Worm (Caenorhabditis elegans): Measurements from ENCODE around the gene cld-1.
A peak's percentile ranks its signal among the peaks of the same experiment; 100 is the strongest.

The cld-1 gene

ce11 chrIV:12893166-12893565 is 42.9 kb downstream of the cld-1 start, which contains the start of gene K08D8.12:
Gene K08D8.12 (plus strand): TSS chrIV:12893466.
- TF ChIP-seq mxl-1 (tag; optimal IDR thresholded peaks at IDR 0.05) (no peak), bed-2 (GFP tag; IDR thresholded peaks at IDR 0.05) (no peak), tbx-9 (tag; optimal IDR thresholded peaks at IDR 0.05; ENCODE audit: borderline replicate concordance) (no peak), C06A6.2 (GFP tag; conservative IDR thresholded peaks at IDR 0.05) (no peak), F57C9.4 (tag; optimal IDR thresholded peaks at IDR 0.05) (no peak), attf-5 (GFP tag; optimal IDR thresholded peaks at IDR 0.05) (no peak), lin-35 (GFP tag; optimal IDR thresholded peaks at IDR 0.05) (no peak), sptf-2 (GFP tag; optimal IDR thresholded peaks at IDR 0.05) (no peak), F23B12.7 (tag; optimal IDR thresholded peaks at IDR 0.05; ENCODE audit: insufficient read depth) (no peak), B0019.2 (GFP tag; conservative IDR thresholded peaks at IDR 0.05) (no peak), T26A5.8 (tag; optimal IDR thresholded peaks at IDR 0.05) (no peak), pbrm-1 (GFP tag; IDR thresholded peaks at IDR 0.05) (no peak)

ce11 chrIV:12892194-12892593 is 43.9 kb downstream of the cld-1 start, which contains the start of gene K08D8.1:
Gene K08D8.1 (plus strand): TSS chrIV:12892494.
- no peak for TF ChIP-seq dpff-1 (tag; optimal IDR thresholded peaks at IDR 0.05)
- no peak for TF ChIP-seq madf-8 (GFP tag; conservative IDR thresholded peaks at IDR 0.05)
- no peak for TF ChIP-seq efl-1 (GFP tag; optimal IDR thresholded peaks at IDR 0.05)
- TF ChIP-seq B0261.1 (tag; optimal IDR thresholded peaks at IDR 0.05): no peak
- no peak for TF ChIP-seq F52B5.7 (tag; optimal IDR thresholded peaks at IDR 0.05)
- TF ChIP-seq lin-40 (tag; optimal IDR thresholded peaks at IDR 0.05): no peak
- no peak for TF ChIP-seq tbx-9 (tag; optimal IDR thresholded peaks at IDR 0.05; ENCODE audit: borderline replicate concordance)
- TF ChIP-seq dox-1 (GFP tag; IDR thresholded peaks at IDR 0.05): no peak
- no peak for TF ChIP-seq mcd-1 (GFP tag; IDR thresholded peaks at IDR 0.05)
- no peak for TF ChIP-seq mel-28 (tag; optimal IDR thresholded peaks at IDR 0.05; ENCODE audit: borderline replicate concordance)
- no peak for TF ChIP-seq let-526 (GFP tag; IDR thresholded peaks at IDR 0.05)
- no peak for TF ChIP-seq ceh-58 (GFP tag; IDR thresholded peaks at IDR 0.05)
- TF ChIP-seq atf-7 (tag; optimal IDR thresholded peaks at IDR 0.05): no peak
- TF ChIP-seq athp-1 (tag; optimal IDR thresholded peaks at IDR 0.05): no peak
- TF ChIP-seq lin-54 (GFP tag; optimal IDR thresholded peaks at IDR 0.05): no peak
- TF ChIP-seq ztf-26 (tag; optimal IDR thresholded peaks at IDR 0.05): no peak

ce11 chrIV:12891080-12891479 is 45.0 kb downstream of the cld-1 start:
- no peak for TF ChIP-seq cebp-1 (GFP tag; IDR thresholded peaks at IDR 0.05)
- TF ChIP-seq cebp-1 (tag; optimal IDR thresholded peaks at IDR 0.05): peak; percentile 22
- no peak for TF ChIP-seq ztf-25 (GFP tag; IDR thresholded peaks at IDR 0.05)
- TF ChIP-seq ztf-3 (GFP tag; optimal IDR thresholded peaks at IDR 0.05): no peak

- TF ChIP-seq T26A5.8 (tag; optimal IDR thresholded peaks at IDR 0.05): no peak
- no peak for TF ChIP-seq Y53G8AR.9 (GFP tag; conservative IDR thresholded peaks at IDR 0.05)
- no peak for TF ChIP-seq fkh-3 (tag; optimal IDR thresholded peaks at IDR 0.05)
- peak; percentile 36 for TF ChIP-seq atf-7 (tag; optimal IDR thresholded peaks at IDR 0.05)
- no peak for TF ChIP-seq madf-3 (GFP tag; IDR thresholded peaks at IDR 0.05)
- TF ChIP-seq nhr-179 (tag; optimal IDR thresholded peaks at IDR 0.05): no peak
- no peak for TF ChIP-seq die-1 (tag; optimal IDR thresholded peaks at IDR 0.05)
- TF ChIP-seq B0261.1 (tag; optimal IDR thresholded peaks at IDR 0.05): no peak
- TF ChIP-seq dpl-1 (GFP tag; optimal IDR thresholded peaks at IDR 0.05): no peak
- no peak for TF ChIP-seq mcd-1 (GFP tag; IDR thresholded peaks at IDR 0.05)
- no peak for TF ChIP-seq dpff-1 (tag; optimal IDR thresholded peaks at IDR 0.05)
- no peak for TF ChIP-seq lin-40 (tag; optimal IDR thresholded peaks at IDR 0.05)
- peak; percentile 87 for TF ChIP-seq nhr-80 (tag; optimal IDR thresholded peaks at IDR 0.05)
- no peak for TF ChIP-seq efl-1 (GFP tag; optimal IDR thresholded peaks at IDR 0.05)
These were observed 45.6 kb downstream of the cld-1 start, which contains the start of gene K08D8.6 for ce11 chrIV:12890445-12890844. Gene K08D8.6 (minus strand): TSS chrIV:12890508.
